Worm (Caenorhabditis elegans) whole organism, L1 larva: ENCODE data around the gene F42G4.7.

ENCODE experiments used
- C16A3.4 ChIP-seq: fragments of 150-350 bp; optimal IDR thresholded peaks from 2 replicates; lab custom pipeline; 2014; ENCODE audit warnings: missing biosample characterization, missing genetic modification characterization
- F16B12.6 ChIP-seq: fragments of 150-350 bp; optimal IDR thresholded peaks from 2 replicates; lab custom pipeline; 2014; ENCODE audit warnings: missing biosample characterization, missing genetic modification characterization
- alr-1 ChIP-seq: fragments of 200-800 bp; sonication (Bioruptor generic); optimal IDR thresholded peaks from 2 replicates; lab custom pipeline; 2018; ENCODE audit warnings: borderline replicate concordance, mild to moderate bottlenecking, missing genetic modification characterization, missing compliant biosample characterization
- ama-1 ChIP-seq: fragments of 150-350 bp; optimal IDR thresholded peaks from 2 replicates; lab custom pipeline; 2014
- blmp-1 ChIP-seq: fragments of 150-350 bp; optimal IDR thresholded peaks from 2 replicates; lab custom pipeline; 2014; ENCODE audit warnings: missing biosample characterization, missing genetic modification characterization
- ceh-82 ChIP-seq, 3 experiments: fragments of 150-350 bp in 1 of 3; sonication (generic microtip) in 2 of 3; optimal IDR thresholded peaks; 2 replicates each; lab custom pipeline; 2014 to 2017; ENCODE audit warnings: missing biosample characterization in 3 of 3, missing genetic modification characterization in 3 of 3
- ceh-88 ChIP-seq: fragments of 200-800 bp; sonication (Bioruptor generic); IDR thresholded peaks from 2 replicates; pipeline ENCODE4 v1.3.6; 2022; ENCODE audit warnings: missing genetic modification characterization, missing compliant biosample characterization
- ceh-90 ChIP-seq: sonication (generic microtip); optimal IDR thresholded peaks from 2 replicates; lab custom pipeline; 2016; ENCODE audit warnings: missing genetic modification characterization, missing compliant biosample characterization
- dpl-1 ChIP-seq, 3 experiments: fragments of 150-350 bp in 2 of 3; sonication (generic microtip) in 1 of 3; optimal IDR thresholded peaks; 2 replicates each; lab custom pipeline; 2014 to 2017; ENCODE audit warnings: missing biosample characterization in 3 of 3, missing genetic modification characterization in 3 of 3, missing genetic modification reagents in 3 of 3
- efl-1 ChIP-seq, 4 experiments: fragments of 150-350 bp; optimal IDR thresholded peaks in 3 of 4; peaks in 1 of 4; 1 replicate in 1 of 4; 2 replicates in 3 of 4; lab custom pipeline; 2014; ENCODE audit warnings: missing biosample characterization in 2 of 4, missing genetic modification characterization in 2 of 4, missing genetic modification reagents in 2 of 4
- elt-2 ChIP-seq: sonication (generic microtip); optimal IDR thresholded peaks from 2 replicates; lab custom pipeline; 2016; ENCODE audit warnings: missing genetic modification characterization, mild to moderate bottlenecking, inconsistent platforms, missing compliant biosample characterization, missing genetic modification reagents
- elt-3 ChIP-seq, 6 experiments: fragments of 150-350 bp in 1 of 6; sonication (generic microtip); optimal IDR thresholded peaks; 2 replicates each; lab custom pipeline; 2017 to 2018; ENCODE audit warnings: missing biosample characterization in 6 of 6, missing genetic modification characterization in 6 of 6, inconsistent platforms in 1 of 6
- ets-5 ChIP-seq: fragments of 200-800 bp; sonication (Bioruptor generic); IDR thresholded peaks from 2 replicates; pipeline ENCODE4 v1.3.6; 2022; ENCODE audit warnings: missing genetic modification characterization, missing compliant biosample characterization
- grh-1 ChIP-seq: fragments of 200-800 bp; sonication (Bioruptor generic); IDR thresholded peaks from 2 replicates; pipeline ENCODE4 v1.3.6; 2022; ENCODE audit warnings: missing genetic modification reagents, missing genetic modification characterization, missing compliant biosample characterization
- hlh-4 ChIP-seq: sonication (generic microtip); optimal IDR thresholded peaks from 2 replicates; lab custom pipeline; 2016; ENCODE audit warnings: mild to moderate bottlenecking, missing genetic modification characterization, missing compliant biosample characterization
- hpl-2 ChIP-seq: fragments of 150-350 bp; optimal IDR thresholded peaks from 2 replicates; lab custom pipeline; 2014; ENCODE audit warnings: missing biosample characterization, missing genetic modification reagents, missing genetic modification characterization
- isw-1 ChIP-seq: fragments of 200-800 bp; sonication (Bioruptor generic); IDR thresholded peaks from 2 replicates; pipeline ENCODE4 v1.3.6; 2022; ENCODE audit warnings: missing genetic modification characterization, missing compliant biosample characterization
- jun-1 ChIP-seq: fragments of 150-350 bp; optimal IDR thresholded peaks from 2 replicates; lab custom pipeline; 2014; ENCODE audit warnings: missing biosample characterization, missing genetic modification reagents, missing genetic modification characterization
- lin-13 ChIP-seq: fragments of 150-350 bp; optimal IDR thresholded peaks from 2 replicates; lab custom pipeline; 2014; ENCODE audit warnings: missing biosample characterization, missing genetic modification reagents, missing genetic modification characterization
- lin-14 ChIP-seq: fragments of 200-800 bp; sonication (Bioruptor generic); optimal IDR thresholded peaks from 2 replicates; lab custom pipeline; 2018; ENCODE audit warnings: mild to moderate bottlenecking, missing genetic modification characterization, moderate library complexity, missing compliant biosample characterization
- lin-35 ChIP-seq, 2 experiments: fragments of 150-350 bp; optimal IDR thresholded peaks; 2 replicates each; lab custom pipeline; 2014; ENCODE audit warnings: missing biosample characterization in 2 of 2, missing genetic modification characterization in 2 of 2, missing genetic modification reagents in 2 of 2
- lsy-2 ChIP-seq, 2 experiments: fragments of 150-350 bp; optimal IDR thresholded peaks; 2 replicates each; lab custom pipeline; 2014; ENCODE audit warnings: missing biosample characterization in 2 of 2, missing genetic modification characterization in 2 of 2
- mdl-1 ChIP-seq, 2 experiments: fragments of 150-350 bp; optimal IDR thresholded peaks; 2 replicates each; lab custom pipeline; 2014 to 2017; ENCODE audit warnings: missing biosample characterization in 2 of 2, missing genetic modification characterization in 2 of 2, inconsistent platforms in 1 of 2
- mef-2 ChIP-seq: fragments of 150-350 bp; optimal IDR thresholded peaks from 2 replicates; lab custom pipeline; 2014; ENCODE audit warnings: missing biosample characterization, missing genetic modification characterization
- nhr-11 ChIP-seq: fragments of 150-350 bp; optimal IDR thresholded peaks from 2 replicates; lab custom pipeline; 2014; ENCODE audit warnings: missing biosample characterization, missing genetic modification characterization
- nhr-20 ChIP-seq: sonication (generic microtip); optimal IDR thresholded peaks from 2 replicates; lab custom pipeline; 2016; ENCODE audit warnings: mild to moderate bottlenecking, missing genetic modification characterization, missing compliant biosample characterization
- nhr-71 ChIP-seq: sonication (generic microtip); optimal IDR thresholded peaks from 2 replicates; lab custom pipeline; 2016; ENCODE audit warnings: mild to moderate bottlenecking, missing genetic modification characterization, moderate library complexity, missing compliant biosample characterization
- nhr-84 ChIP-seq: sonication (generic microtip); optimal IDR thresholded peaks from 2 replicates; lab custom pipeline; 2017; ENCODE audit warnings: missing biosample characterization, missing genetic modification characterization
- nhr-85 ChIP-seq: sonication (generic microtip); peaks from one replicate; lab custom pipeline; 2016; ENCODE audit warnings: missing genetic modification characterization, inconsistent platforms, missing compliant biosample characterization
- rnt-1 ChIP-seq: sonication (generic microtip); optimal IDR thresholded peaks from 2 replicates; lab custom pipeline; 2016; ENCODE audit warnings: mild to moderate bottlenecking, missing genetic modification characterization, moderate library complexity, missing compliant biosample characterization
- snpc-4 ChIP-seq: fragments of 150-350 bp; optimal IDR thresholded peaks from 2 replicates; lab custom pipeline; 2014; ENCODE audit warnings: missing biosample characterization, missing genetic modification characterization
- snu-23 ChIP-seq: sonication (generic microtip); optimal IDR thresholded peaks from 2 replicates; lab custom pipeline; 2016; ENCODE audit warnings: missing genetic modification characterization, missing compliant biosample characterization
- tbx-2 ChIP-seq: sonication (generic microtip); optimal IDR thresholded peaks from 2 replicates; lab custom pipeline; 2016; ENCODE audit warnings: missing genetic modification characterization, missing compliant biosample characterization
- unc-86 ChIP-seq: sonication (generic microtip); optimal IDR thresholded peaks from 2 replicates; lab custom pipeline; 2016; ENCODE audit warnings: missing genetic modification characterization, missing compliant biosample characterization
- zag-1 ChIP-seq: fragments of 150-350 bp; optimal IDR thresholded peaks from 2 replicates; lab custom pipeline; 2014; ENCODE audit warnings: missing biosample characterization, missing genetic modification characterization
- ztf-11 ChIP-seq, 2 experiments: sonication (generic microtip); optimal IDR thresholded peaks; 2 replicates each; lab custom pipeline; 2016 to 2017; ENCODE audit warnings: missing genetic modification characterization in 2 of 2, missing biosample characterization in 1 of 2, missing compliant biosample characterization in 1 of 2

F42G4.7 gene

DNA sequence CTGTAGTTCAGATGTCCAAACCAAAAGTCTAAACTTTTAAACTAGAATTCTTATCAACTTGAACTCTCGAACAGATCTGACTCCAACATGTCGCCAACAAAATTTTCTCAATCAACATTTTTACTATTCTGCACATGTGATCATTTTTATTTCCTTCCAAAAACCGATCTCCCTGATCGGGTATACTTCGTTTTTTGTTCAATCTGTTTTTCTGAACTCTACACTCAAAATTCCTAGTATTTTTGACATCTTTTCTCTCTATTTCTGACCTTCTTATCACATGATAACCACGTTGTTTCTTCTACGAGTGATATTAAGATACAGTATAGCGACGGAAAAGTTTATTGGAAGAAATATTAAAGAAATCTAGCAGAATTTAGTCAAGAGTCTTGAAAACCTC is 40.8 kb downstream of the F42G4.7 start (continued):
- TF ChIP-seq dpl-1 (GFP tag; optimal IDR thresholded peaks at IDR 0.05; lab: Kevin White, UChicago) (peak in 1 of 3 experiments; percentile 22), isw-1 (no peak), mdl-1 (tag; optimal IDR thresholded peaks at IDR 0.05; lab: Kevin White, UChicago) (no peak), ceh-88 (GFP tag; lab: Robert Waterston, UW) (no peak)
- TF ChIP-seq, all 84 proteins: peak for 17

DNA sequence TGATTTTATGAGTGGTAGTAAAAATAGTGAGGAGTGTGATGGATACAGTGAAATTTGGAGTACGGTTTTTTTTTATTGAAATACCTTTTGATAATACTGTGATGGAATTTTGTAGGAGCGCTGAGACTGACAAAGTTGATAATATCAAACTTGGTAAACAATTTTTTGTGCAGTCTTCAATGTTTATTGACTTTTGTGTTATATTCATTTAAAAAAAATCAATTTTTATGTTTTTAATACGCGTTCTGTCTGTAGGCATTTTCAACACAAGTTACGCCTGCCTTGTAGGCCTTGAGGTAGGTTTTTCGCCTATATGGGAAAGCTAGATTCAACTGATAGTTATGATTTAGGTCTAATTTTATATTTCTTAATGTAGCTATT is 42.2 kb downstream of the F42G4.7 start:
- no peak for TF ChIP-seq grh-1 (GFP tag; lab: Robert Waterston, UW)
- TF ChIP-seq efl-1 (optimal IDR thresholded peaks at IDR 0.05; lab: Kevin White, UChicago): no peak
- TF ChIP-seq efl-1 (GFP tag; optimal IDR thresholded peaks at IDR 0.05 in 1 of 2; lab: Kevin White, UChicago): peak in 1 of 2 experiments; percentile 74
- TF ChIP-seq lsy-2 (tag; optimal IDR thresholded peaks at IDR 0.05; lab: Kevin White, UChicago): no peak
- TF ChIP-seq alr-1 (tag; lab: Kevin White, UChicago): no peak
- TF ChIP-seq nhr-71 (tag; lab: Kevin White, UChicago): no peak
- no peak for TF ChIP-seq F16B12.6 (tag; lab: Kevin White, UChicago)

DNA sequence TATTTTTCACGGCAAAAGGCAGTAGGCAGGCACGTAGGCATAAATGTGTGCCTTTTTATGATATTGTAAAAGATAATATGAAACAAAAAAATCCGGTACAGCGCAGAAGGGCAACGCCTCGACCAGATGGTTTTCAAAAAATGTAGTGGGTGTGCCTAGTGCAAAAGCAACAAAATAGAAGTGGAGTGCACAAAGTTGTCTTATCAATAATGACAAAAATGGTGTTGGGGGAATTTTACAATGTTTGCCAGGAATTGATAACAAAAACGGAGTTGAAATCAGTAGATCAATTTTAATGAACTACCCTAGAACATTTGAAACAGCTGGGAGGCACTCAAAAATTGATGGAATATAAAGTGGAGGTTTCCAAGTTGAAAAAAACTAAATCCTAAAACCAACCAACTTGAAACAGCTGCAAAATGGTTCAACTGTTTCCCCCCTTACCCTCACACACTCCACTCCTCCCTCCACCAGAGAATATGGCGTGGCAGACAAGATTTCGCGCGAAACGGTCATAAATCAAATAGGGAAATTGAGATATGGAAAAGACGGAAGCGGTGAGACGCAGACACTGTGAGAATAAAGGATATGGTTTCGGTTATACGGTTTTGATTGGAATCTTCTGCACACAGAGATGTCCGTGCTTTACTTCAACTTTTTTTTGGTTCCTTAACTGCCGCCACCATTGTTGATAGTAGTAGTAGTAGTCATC is 42.8 kb downstream of the F42G4.7 start:
- TF ChIP-seq elt-3 (tag; optimal IDR thresholded peaks at IDR 0.05; lab: Kevin White, UChicago) (peak in 5 of 6 experiments; percentile 23 to 79 (median 42)), rnt-1 (tag; lab: Kevin White, UChicago) (no peak), elt-2 (tag; lab: Kevin White, UChicago) (peak; percentile 42), nhr-11 (tag; lab: Kevin White, UChicago) (no peak), grh-1 (GFP tag; lab: Robert Waterston, UW) (no peak), snu-23 (peak; percentile 17), hlh-4 (tag; lab: Kevin White, UChicago) (no peak), tbx-2 (tag; lab: Kevin White, UChicago) (no peak), alr-1 (tag; lab: Kevin White, UChicago) (no peak), snpc-4 (tag; lab: Kevin White, UChicago) (no peak), ets-5 (GFP tag; lab: Robert Waterston, UW) (no peak), unc-86 (no peak), nhr-71 (tag; lab: Kevin White, UChicago) (peak; percentile 37), ama-1 (no peak), ceh-88 (GFP tag; lab: Robert Waterston, UW) (no peak), mef-2 (no peak), lin-13 (peak; percentile 1), nhr-85 (tag; lab: Kevin White, UChicago) (peak; percentile 89), hpl-2 (GFP tag; lab: Kevin White, UChicago) (no peak), lsy-2 (tag; optimal IDR thresholded peaks at IDR 0.05; lab: Kevin White, UChicago) (peak in 1 of 2 experiments; percentile 53), ztf-11 (tag; optimal IDR thresholded peaks at IDR 0.05; lab: Kevin White, UChicago) (no peak), lin-35 (GFP tag; optimal IDR thresholded peaks at IDR 0.05; lab: Kevin White, UChicago) (peak in 1 of 2 experiments; percentile 1), lin-14 (GFP tag; lab: Kevin White, UChicago) (peak; percentile 63), ceh-82 (tag; optimal IDR thresholded peaks at IDR 0.05; lab: Kevin White, UChicago) (no peak), zag-1 (tag; lab: Kevin White, UChicago) (no peak), C16A3.4 (tag; lab: Kevin White, UChicago) (peak; percentile 47), blmp-1 (tag; lab: Kevin White, UChicago) (peak; percentile 88), nhr-20 (tag; lab: Kevin White, UChicago) (peak; percentile 28), ceh-90 (no peak), nhr-84 (tag; lab: Kevin White, UChicago) (no peak), jun-1 (tag; lab: Kevin White, UChicago) (no peak), dpl-1 (GFP tag; optimal IDR thresholded peaks at IDR 0.05; lab: Kevin White, UChicago) (peak in 1 of 3 experiments; percentile 2)
- TF ChIP-seq, all 84 proteins: peak for 13
